Worm (Caenorhabditis elegans) whole organism, late embryonic: ENCODE results near the gene C03H5.9.
A peak's percentile ranks its signal among the peaks of the same experiment; 100 is the strongest.

Experiments
- C08G9.2 ChIP-seq: sonication (generic microtip); optimal IDR thresholded peaks from 2 replicates; lab custom pipeline; 2016; ENCODE audit warnings: mild to moderate bottlenecking, missing genetic modification characterization, moderate library complexity, missing compliant biosample characterization
- C38D4.7 ChIP-seq: fragments of 200-800 bp; sonication (Bioruptor generic); optimal IDR thresholded peaks from 2 replicates; lab custom pipeline; 2018; ENCODE audit warnings: mild to moderate bottlenecking, missing genetic modification characterization, moderate library complexity, missing compliant biosample characterization
- K02D7.2 ChIP-seq: sonication (generic microtip); optimal IDR thresholded peaks from 2 replicates; lab custom pipeline; 2017; ENCODE audit warnings: mild to moderate bottlenecking, missing genetic modification characterization, missing compliant biosample characterization
- K09A11.1 ChIP-seq: sonication (generic microtip); optimal IDR thresholded peaks from 2 replicates; lab custom pipeline; 2017; ENCODE audit warnings: antibody characterized with exemption, mild to moderate bottlenecking, missing genetic modification characterization, missing compliant biosample characterization; ENCODE audit not compliant: insufficient read depth
- T23F11.4 ChIP-seq: fragments of 200-800 bp; sonication (Bioruptor generic); optimal IDR thresholded peaks from 2 replicates; lab custom pipeline; 2018; ENCODE audit warnings: mild to moderate bottlenecking, missing genetic modification characterization, missing compliant biosample characterization
- Y22D7AL.16 ChIP-seq: sonication (generic microtip); optimal IDR thresholded peaks from 2 replicates; lab custom pipeline; 2016; ENCODE audit warnings: missing genetic modification characterization, missing compliant biosample characterization
- ama-1 ChIP-seq: fragments of 150-350 bp; optimal IDR thresholded peaks from 2 replicates; lab custom pipeline; 2014
- ceh-14 ChIP-seq: sonication (generic microtip); optimal IDR thresholded peaks from 2 replicates; lab custom pipeline; 2016; ENCODE audit warnings: missing genotype, missing genetic modification characterization, missing compliant biosample characterization
- ceh-18 ChIP-seq: sonication (generic microtip); optimal IDR thresholded peaks from 2 replicates; lab custom pipeline; 2016; ENCODE audit warnings: missing genetic modification characterization, missing compliant biosample characterization
- ceh-22 ChIP-seq: sonication (generic microtip); optimal IDR thresholded peaks from 2 replicates; lab custom pipeline; 2017; ENCODE audit warnings: missing biosample characterization, missing genetic modification characterization
- ceh-24 ChIP-seq: sonication (generic microtip); optimal IDR thresholded peaks from 2 replicates; lab custom pipeline; 2016; ENCODE audit warnings: mild to moderate bottlenecking, missing genetic modification characterization, missing compliant biosample characterization
- ceh-30 ChIP-seq: fragments of 150-350 bp; optimal IDR thresholded peaks from 2 replicates; lab custom pipeline; 2014; ENCODE audit warnings: missing biosample characterization, missing genetic modification characterization
- ceh-31 ChIP-seq: sonication (generic microtip); optimal IDR thresholded peaks from 2 replicates; lab custom pipeline; 2016; ENCODE audit warnings: missing genetic modification characterization, missing compliant biosample characterization
- ceh-45 ChIP-seq: fragments of 200-800 bp; sonication (Bioruptor generic); IDR thresholded peaks from 2 replicates; pipeline ENCODE4 v1.3.6; 2022; ENCODE audit warnings: missing genetic modification reagents, missing genetic modification characterization, missing compliant biosample characterization
- ceh-48 ChIP-seq: sonication (generic microtip); optimal IDR thresholded peaks from 2 replicates; lab custom pipeline; 2016; ENCODE audit warnings: missing genetic modification characterization, inconsistent platforms, missing compliant biosample characterization
- che-1 ChIP-seq: sonication (generic microtip); optimal IDR thresholded peaks from 2 replicates; lab custom pipeline; 2016; ENCODE audit warnings: mild to moderate bottlenecking, missing genetic modification characterization, missing compliant biosample characterization
- elt-2 ChIP-seq: sonication (generic microtip); optimal IDR thresholded peaks from 2 replicates; lab custom pipeline; 2016; ENCODE audit warnings: missing genetic modification reagents, missing genetic modification characterization, missing compliant biosample characterization
- elt-4 ChIP-seq: sonication (generic microtip); optimal IDR thresholded peaks from 2 replicates; lab custom pipeline; 2016; ENCODE audit warnings: missing genetic modification characterization, missing compliant biosample characterization
- ets-4 ChIP-seq: sonication (generic microtip); optimal IDR thresholded peaks from 2 replicates; lab custom pipeline; 2016; ENCODE audit warnings: missing genetic modification characterization, missing compliant biosample characterization
- fkh-6 ChIP-seq: sonication (generic microtip); optimal IDR thresholded peaks from 2 replicates; lab custom pipeline; 2016; ENCODE audit warnings: missing genetic modification characterization, missing compliant biosample characterization
- hlh-13 ChIP-seq: fragments of 200-800 bp; sonication (Bioruptor generic); optimal IDR thresholded peaks from 2 replicates; lab custom pipeline; 2018; ENCODE audit warnings: mild to moderate bottlenecking, missing genetic modification characterization, missing compliant biosample characterization
- hlh-30 ChIP-seq: sonication (generic microtip); optimal IDR thresholded peaks from 2 replicates; lab custom pipeline; 2017; ENCODE audit warnings: antibody characterized with exemption, missing genetic modification characterization, missing compliant biosample characterization; ENCODE audit not compliant: insufficient read depth
- hlh-6 ChIP-seq: sonication (generic microtip); optimal IDR thresholded peaks from 2 replicates; lab custom pipeline; 2016; ENCODE audit warnings: missing genotype, missing genetic modification characterization, missing compliant biosample characterization
- hlh-8 ChIP-seq: sonication (generic microtip); optimal IDR thresholded peaks from 2 replicates; lab custom pipeline; 2016; ENCODE audit warnings: missing genotype, missing genetic modification characterization, missing compliant biosample characterization
- lin-11 ChIP-seq: fragments of 200-800 bp; sonication (Bioruptor generic); optimal IDR thresholded peaks from 2 replicates; lab custom pipeline; 2018; ENCODE audit warnings: mild to moderate bottlenecking, missing genetic modification characterization, missing compliant biosample characterization
- madf-2 ChIP-seq: sonication (generic microtip); optimal IDR thresholded peaks from 2 replicates; lab custom pipeline; 2017; ENCODE audit warnings: missing genetic modification characterization, missing compliant biosample characterization
- nfya-1 ChIP-seq: sonication (generic microtip); optimal IDR thresholded peaks from 2 replicates; lab custom pipeline; 2017; ENCODE audit warnings: missing genetic modification characterization, mild to moderate bottlenecking, missing compliant biosample characterization, antibody characterized with exemption, moderate library complexity
- nhr-11 ChIP-seq: fragments of 150-350 bp; optimal IDR thresholded peaks from 2 replicates; lab custom pipeline; 2014; ENCODE audit warnings: missing biosample characterization, missing genetic modification characterization
- nhr-232 ChIP-seq: sonication (generic microtip); optimal IDR thresholded peaks from 2 replicates; lab custom pipeline; 2016; ENCODE audit warnings: missing genetic modification characterization, missing compliant biosample characterization
- pax-1 ChIP-seq: fragments of 150-350 bp; optimal IDR thresholded peaks from 2 replicates; lab custom pipeline; 2014; ENCODE audit warnings: missing biosample characterization, missing genetic modification characterization
- pqm-1 ChIP-seq: sonication (generic microtip); optimal IDR thresholded peaks from 2 replicates; lab custom pipeline; 2016; ENCODE audit warnings: missing genetic modification characterization, missing compliant biosample characterization
- pros-1 ChIP-seq: fragments of 150-350 bp; optimal IDR thresholded peaks from 2 replicates; lab custom pipeline; 2014; ENCODE audit warnings: missing biosample characterization, missing genetic modification reagents, missing genetic modification characterization
- rnt-1 ChIP-seq: sonication (generic microtip); optimal IDR thresholded peaks from 2 replicates; lab custom pipeline; 2016; ENCODE audit warnings: missing genetic modification characterization, missing compliant biosample characterization
- sox-2 ChIP-seq: fragments of 200-800 bp; sonication (Bioruptor generic); IDR thresholded peaks from 2 replicates; pipeline ENCODE4 v1.3.6; 2022; ENCODE audit warnings: missing genetic modification reagents, missing genetic modification characterization, missing compliant biosample characterization
- syd-9 ChIP-seq: sonication (generic microtip); optimal IDR thresholded peaks from 2 replicates; lab custom pipeline; 2016; ENCODE audit warnings: mild to moderate bottlenecking, missing genetic modification characterization, moderate library complexity, missing compliant biosample characterization
- tbx-2 ChIP-seq: sonication (generic microtip); optimal IDR thresholded peaks from 2 replicates; lab custom pipeline; 2016; ENCODE audit warnings: missing genetic modification characterization, missing compliant biosample characterization
- tbx-7 ChIP-seq: sonication (generic microtip); optimal IDR thresholded peaks from 2 replicates; lab custom pipeline; 2016; ENCODE audit warnings: missing genotype, missing genetic modification characterization, missing compliant biosample characterization
- unc-3 ChIP-seq, 2 experiments: fragments of 200-800 bp in 1 of 2; sonication (Bioruptor generic) in 1 of 2; sonication (generic microtip) in 1 of 2; conservative IDR thresholded peaks in 1 of 2; optimal IDR thresholded peaks in 1 of 2; 2 replicates each; pipeline versions ENCODE4 v1.3.6 to Lab custom; 2016 to 2022; ENCODE audit warnings: missing compliant biosample characterization in 2 of 2, missing genetic modification characterization in 2 of 2, missing genetic modification reagents in 1 of 2
- unc-42 ChIP-seq: sonication (generic microtip); optimal IDR thresholded peaks from 2 replicates; lab custom pipeline; 2016; ENCODE audit warnings: missing genotype, missing genetic modification characterization, missing compliant biosample characterization
- unc-55 ChIP-seq: sonication (generic microtip); optimal IDR thresholded peaks from 2 replicates; lab custom pipeline; 2017; ENCODE audit warnings: missing biosample characterization, missing genetic modification reagents, missing genetic modification characterization
- ztf-16 ChIP-seq: sonication (generic microtip); optimal IDR thresholded peaks from 2 replicates; lab custom pipeline; 2017; ENCODE audit warnings: missing genetic modification characterization, missing compliant biosample characterization

The C03H5.9 gene

ce11 chrII:388533-388932 lies 10.1 kb downstream of the C03H5.9 start, which contains the start of gene nstp-4:
Gene nstp-4, plus strand, starts transcription at chrII:388833.
- TF ChIP-seq lin-11 (no peak), fkh-6 (tag; lab: Kevin White, UChicago) (no peak), pqm-1 (tag; lab: Kevin White, UChicago) (no peak), che-1 (no peak), hlh-30 (no peak), tbx-2 (tag; lab: Kevin White, UChicago) (no peak), nhr-11 (tag; lab: Kevin White, UChicago) (no peak), ceh-31 (tag; lab: Kevin White, UChicago) (no peak), C08G9.2 (tag; lab: Kevin White, UChicago) (no peak)

DNA sequence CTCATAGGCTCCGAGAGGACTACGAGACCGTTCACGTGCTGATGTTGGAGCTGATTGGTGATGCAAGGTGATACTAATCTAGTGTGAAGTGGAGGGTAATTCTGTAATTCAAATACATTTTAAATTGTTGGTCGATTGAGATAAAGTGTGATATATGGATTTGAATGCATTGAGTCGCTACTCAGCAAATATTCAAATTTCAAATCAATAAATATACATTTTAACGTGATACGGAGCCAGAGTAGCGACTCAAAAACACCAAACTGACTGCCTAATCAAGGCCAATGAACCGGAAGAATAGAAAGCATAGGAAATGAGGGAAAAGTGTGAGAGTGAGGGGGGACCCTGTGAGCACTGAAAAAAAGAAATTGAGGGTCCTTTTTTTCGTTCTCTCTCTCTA lies 20.9 kb downstream of the C03H5.9 start, which contains the start of gene C03H5.6:
C03H5.6 (minus strand) TSS at position 101 of the 400 bp plus-strand sequence.
- no peak for TF ChIP-seq C08G9.2 (tag; lab: Kevin White, UChicago)
- no peak for TF ChIP-seq K09A11.1
- TF ChIP-seq tbx-7 (tag; lab: Kevin White, UChicago): no peak
- TF ChIP-seq pqm-1 (tag; lab: Kevin White, UChicago): no peak
- TF ChIP-seq ceh-24 (tag; lab: Kevin White, UChicago): no peak
- TF ChIP-seq T23F11.4 (GFP tag; lab: Kevin White, UChicago): no peak
- no peak for TF ChIP-seq madf-2 (tag; lab: Kevin White, UChicago)
- TF ChIP-seq tbx-2 (tag; lab: Kevin White, UChicago): no peak
- no peak for TF ChIP-seq hlh-8
- no peak for TF ChIP-seq ceh-31 (tag; lab: Kevin White, UChicago)
- no peak for TF ChIP-seq sox-2 (GFP tag; lab: Robert Waterston, UW)

DNA sequence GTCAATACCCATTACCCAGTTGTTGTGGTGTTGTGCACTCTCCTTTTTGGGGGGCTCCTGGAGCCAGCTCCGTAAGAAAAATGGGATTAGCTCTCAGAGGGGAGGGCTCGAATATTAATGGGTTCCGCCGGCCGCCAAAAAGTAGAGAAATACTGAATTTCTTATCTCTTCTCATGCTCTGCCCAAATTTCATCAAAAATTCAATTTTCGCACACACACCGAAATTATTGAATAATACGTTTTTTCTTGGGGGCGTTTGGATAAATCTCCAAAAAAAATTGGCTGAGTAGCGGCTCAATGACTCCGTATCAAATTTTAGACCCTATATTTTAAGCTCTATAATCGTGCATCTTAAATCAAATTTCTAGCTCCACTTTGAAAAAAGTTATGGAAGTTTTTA lies 21.7 kb downstream of the C03H5.9 start:
- no peak for TF ChIP-seq ceh-22 (tag; lab: Kevin White, UChicago)
- peak; percentile 81 for TF ChIP-seq unc-42 (tag; lab: Kevin White, UChicago)

DNA sequence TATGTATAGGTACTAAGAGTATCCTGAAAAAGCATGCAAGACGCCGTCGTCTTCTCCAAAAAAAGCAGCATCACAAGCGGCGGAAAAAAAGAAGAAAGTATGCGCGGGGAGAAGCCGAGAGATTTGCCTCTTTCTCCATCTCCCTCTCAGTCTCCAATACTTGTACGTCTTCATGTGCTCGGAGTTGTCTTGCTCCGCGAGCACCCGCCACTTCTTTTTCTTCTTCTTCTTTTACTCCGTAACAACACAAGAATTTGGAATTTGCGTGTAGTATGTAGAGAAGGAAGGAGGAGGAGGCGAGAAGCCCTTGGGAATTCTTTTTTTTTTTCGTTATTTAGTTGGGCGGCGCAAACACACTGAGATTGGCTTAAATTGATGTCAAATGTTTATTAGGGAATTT lies 22.8 kb downstream of the C03H5.9 start:
- peak; percentile 9 for TF ChIP-seq ceh-31 (tag; lab: Kevin White, UChicago)
- peak; percentile 41 for TF ChIP-seq unc-42 (tag; lab: Kevin White, UChicago)
- no peak for TF ChIP-seq rnt-1 (tag; lab: Kevin White, UChicago)
- TF ChIP-seq K09A11.1: no peak
- TF ChIP-seq nfya-1: peak; percentile 8
- TF ChIP-seq unc-3 (GFP tag; conservative IDR thresholded peaks at IDR 0.05; lab: Robert Waterston, UW): 0 out of 2 replicates have a peak, but pooled peaks have one; percentile 7
- TF ChIP-seq unc-3 (tag; optimal IDR thresholded peaks at IDR 0.05; lab: Kevin White, UChicago): peak; percentile 63

DNA sequence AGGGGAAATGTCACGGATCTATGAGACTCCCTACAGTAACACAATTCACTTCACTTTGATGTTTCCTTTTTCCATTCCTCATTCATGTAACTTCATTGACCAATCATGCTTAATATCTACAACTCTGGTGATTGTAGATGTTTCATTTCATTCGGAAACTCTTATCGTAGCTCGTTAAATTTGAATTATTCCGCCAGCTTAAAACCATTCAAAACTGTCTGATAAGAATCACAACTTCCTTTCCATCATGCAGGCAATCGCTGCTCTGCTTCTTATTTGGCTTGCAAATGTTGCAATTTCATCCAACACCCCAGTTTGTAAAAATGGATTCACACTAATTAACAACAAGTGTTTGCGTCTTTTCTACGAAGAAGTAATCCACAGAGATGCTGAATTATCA lies 24.0 kb downstream of the C03H5.9 start, which contains the start of gene clec-10:
clec-10 (plus strand) TSS at position 244 of the 400 bp plus-strand sequence.
- TF ChIP-seq lin-11: no peak
- no peak for TF ChIP-seq syd-9 (tag; lab: Kevin White, UChicago)
- no peak for TF ChIP-seq ceh-45 (GFP tag; lab: Robert Waterston, UW)
- no peak for TF ChIP-seq C38D4.7 (GFP tag; lab: Kevin White, UChicago)
- TF ChIP-seq hlh-30: no peak
- TF ChIP-seq hlh-8: no peak
- no peak for TF ChIP-seq K02D7.2 (tag; lab: Kevin White, UChicago)
- TF ChIP-seq ama-1 (lab: Kevin White, UChicago): no peak
- TF ChIP-seq ets-4: no peak
- no peak for TF ChIP-seq ceh-30 (tag; lab: Kevin White, UChicago)
- no peak for TF ChIP-seq elt-4 (tag; lab: Kevin White, UChicago)
- TF ChIP-seq tbx-2 (tag; lab: Kevin White, UChicago): no peak
- no peak for TF ChIP-seq Y22D7AL.16 (tag; lab: Kevin White, UChicago)
- TF ChIP-seq hlh-6 (tag; lab: Kevin White, UChicago): no peak

ce11 chrII:410832-411231 lies 32.4 kb downstream of the C03H5.9 start, which contains the start of the genes dnsn-1 and C24H12.4:
Gene dnsn-1, minus strand, starts transcription at chrII:410932.
Gene C24H12.4, plus strand, starts transcription at chrII:411222.
- TF ChIP-seq nhr-232 (tag; lab: Kevin White, UChicago) (no peak), tbx-2 (tag; lab: Kevin White, UChicago) (peak; percentile 55), pax-1 (tag; lab: Kevin White, UChicago) (peak; percentile 66), elt-2 (peak; percentile 35), ceh-48 (tag; lab: Kevin White, UChicago) (no peak), ztf-16 (tag; lab: Kevin White, UChicago) (peak; percentile 1), unc-55 (GFP tag; lab: Kevin White, UChicago) (peak; percentile 71), nfya-1 (peak; percentile 78), ceh-14 (tag; lab: Kevin White, UChicago) (no peak), hlh-30 (peak; percentile 16), unc-42 (tag; lab: Kevin White, UChicago) (peak; percentile 59), tbx-7 (tag; lab: Kevin White, UChicago) (no peak), hlh-13 (GFP tag; lab: Kevin White, UChicago) (no peak), ceh-18 (peak; percentile 42), pros-1 (tag; lab: Kevin White, UChicago) (peak; percentile 2), C08G9.2 (tag; lab: Kevin White, UChicago) (no peak), ceh-30 (tag; lab: Kevin White, UChicago) (peak; percentile 91), T23F11.4 (GFP tag; lab: Kevin White, UChicago) (no peak), ceh-31 (tag; lab: Kevin White, UChicago) (peak; percentile 19)
- TF ChIP-seq, all 69 proteins: peak for 12
